Worm (Caenorhabditis elegans) whole organism, L4 larva: ENCODE data around the gene C35D10.1.

ENCODE experiments used
- D1046.2 ChIP-seq: fragments of 200-800 bp; sonication (Bioruptor generic); IDR thresholded peaks from 2 replicates; pipeline ENCODE4 v1.3.6; 2022; ENCODE audit warnings: missing genetic modification characterization, missing compliant biosample characterization
- F10B5.3 ChIP-seq: sonication (generic microtip); optimal IDR thresholded peaks from 2 replicates; lab custom pipeline; 2016; ENCODE audit warnings: mild to moderate bottlenecking, missing genetic modification characterization, missing compliant biosample characterization
- F37D6.2 ChIP-seq: sonication (generic microtip); optimal IDR thresholded peaks from 2 replicates; lab custom pipeline; 2016; ENCODE audit warnings: mild to moderate bottlenecking, missing genetic modification characterization, missing compliant biosample characterization
- F44E2.7 ChIP-seq: fragments of 200-800 bp; sonication (Bioruptor generic); IDR thresholded peaks from 2 replicates; pipeline ENCODE4 v2.1.2; 2022; ENCODE audit warnings: missing genetic modification characterization, missing compliant biosample characterization
- F49E8.2 ChIP-seq: sonication (generic microtip); optimal IDR thresholded peaks from 2 replicates; lab custom pipeline; 2016; ENCODE audit warnings: missing compliant biosample characterization, mild to moderate bottlenecking, missing genetic modification characterization, borderline replicate concordance
- T26A8.4 ChIP-seq: fragments of 200-800 bp; sonication (Bioruptor generic); IDR thresholded peaks from 2 replicates; pipeline ENCODE4 v1.3.6; 2022; ENCODE audit warnings: missing genetic modification characterization, missing compliant biosample characterization
- Y5F2A.4 ChIP-seq: fragments of 200-800 bp; sonication (Bioruptor generic); optimal IDR thresholded peaks from 2 replicates; lab custom pipeline; 2018; ENCODE audit warnings: mild to moderate bottlenecking, missing genetic modification characterization, missing compliant biosample characterization
- aha-1 ChIP-seq: fragments of 150-350 bp; peaks from one replicate; lab custom pipeline; 2014; ENCODE audit warnings: missing biosample characterization, missing genetic modification characterization
- ama-1 ChIP-seq: fragments of 150-350 bp; optimal IDR thresholded peaks from 2 replicates; lab custom pipeline; 2014; ENCODE audit warnings: inconsistent platforms, mixed read lengths
- arid-1 ChIP-seq: fragments of 200-800 bp; sonication (Bioruptor generic); conservative IDR thresholded peaks from 2 replicates; pipeline ENCODE4 v1.3.6; 2022; ENCODE audit warnings: missing genetic modification reagents, missing genetic modification characterization, missing compliant biosample characterization
- attf-4 ChIP-seq: sonication (generic microtip); optimal IDR thresholded peaks from 3 replicates; lab custom pipeline; 2017; ENCODE audit warnings: missing biosample characterization, missing genetic modification characterization
- ceh-20 ChIP-seq: fragments of 200-800 bp; sonication (Bioruptor generic); IDR thresholded peaks from 2 replicates; pipeline ENCODE4 v1.3.6; 2022; ENCODE audit warnings: missing genetic modification reagents, missing genetic modification characterization, missing compliant biosample characterization
- ceh-28 ChIP-seq: fragments of 150-350 bp; optimal IDR thresholded peaks from 2 replicates; lab custom pipeline; 2014; ENCODE audit warnings: missing biosample characterization, missing genetic modification reagents, missing genetic modification characterization
- ceh-62 ChIP-seq: sonication (generic microtip); optimal IDR thresholded peaks from 2 replicates; lab custom pipeline; 2017; ENCODE audit warnings: missing biosample characterization, missing genetic modification characterization
- ces-1 ChIP-seq: fragments of 150-350 bp; sonication (generic microtip); optimal IDR thresholded peaks from 4 replicates; lab custom pipeline; 2014; ENCODE audit warnings: missing biosample characterization, missing genetic modification reagents, missing genetic modification characterization
- daf-16 ChIP-seq, 3 experiments: sonication (generic microtip); optimal IDR thresholded peaks; 2 replicates each; lab custom pipeline; 2016 to 2017; ENCODE audit warnings: missing genetic modification characterization in 3 of 3, missing genetic modification reagents in 3 of 3, mild to moderate bottlenecking in 2 of 3, missing compliant biosample characterization in 2 of 3, missing biosample characterization in 1 of 3, moderate library complexity in 1 of 3
- daf-8 ChIP-seq: fragments of 200-800 bp; sonication (Bioruptor generic); IDR thresholded peaks from 2 replicates; pipeline ENCODE4 v1.3.6; 2022; ENCODE audit warnings: missing genetic modification characterization, missing compliant biosample characterization
- dpl-1 ChIP-seq: fragments of 150-350 bp; optimal IDR thresholded peaks from 2 replicates; lab custom pipeline; 2014; ENCODE audit warnings: missing biosample characterization, missing genetic modification reagents, missing genetic modification characterization
- duxl-1 ChIP-seq: sonication (generic microtip); optimal IDR thresholded peaks from 2 replicates; lab custom pipeline; 2016; ENCODE audit warnings: mild to moderate bottlenecking, missing genetic modification characterization, moderate library complexity, missing compliant biosample characterization; ENCODE audit not compliant: poor library complexity
- fkh-10 ChIP-seq: fragments of 150-350 bp; optimal IDR thresholded peaks from 2 replicates; lab custom pipeline; 2014; ENCODE audit warnings: missing biosample characterization, missing genetic modification reagents, missing genetic modification characterization
- fos-1 ChIP-seq: fragments of 150-350 bp; optimal IDR thresholded peaks from 2 replicates; lab custom pipeline; 2014; ENCODE audit warnings: missing biosample characterization, missing genetic modification characterization
- gei-8 ChIP-seq: fragments of 200-800 bp; sonication (Bioruptor generic); optimal IDR thresholded peaks from 2 replicates; lab custom pipeline; 2018; ENCODE audit warnings: mild to moderate bottlenecking, missing genetic modification characterization, missing compliant biosample characterization
- hif-1 ChIP-seq, 2 experiments: sonication (generic microtip); optimal IDR thresholded peaks; 2 replicates each; lab custom pipeline; 2016 to 2017; ENCODE audit warnings: missing compliant biosample characterization in 2 of 2, missing genetic modification characterization in 2 of 2, missing genetic modification reagents in 2 of 2, missing genotype in 2 of 2, mild to moderate bottlenecking in 1 of 2
- hmg-1.1 ChIP-seq: fragments of 200-800 bp; sonication (Bioruptor generic); IDR thresholded peaks from 2 replicates; pipeline ENCODE4 v1.3.6; 2022; ENCODE audit warnings: missing genetic modification reagents, missing genetic modification characterization, missing compliant biosample characterization
- lin-13 ChIP-seq: fragments of 150-350 bp; optimal IDR thresholded peaks from 2 replicates; lab custom pipeline; 2014; ENCODE audit warnings: missing biosample characterization, missing genetic modification reagents, missing genetic modification characterization
- lin-15B ChIP-seq: fragments of 150-350 bp; sonication (generic microtip); optimal IDR thresholded peaks from 3 replicates; lab custom pipeline; 2014; ENCODE audit warnings: missing biosample characterization, missing genetic modification characterization
- lin-29 ChIP-seq: fragments of 200-800 bp; sonication (Bioruptor generic); IDR thresholded peaks from 2 replicates; pipeline ENCODE4 v1.3.6; 2022; ENCODE audit warnings: missing genetic modification reagents, missing genetic modification characterization, missing compliant biosample characterization
- lin-38 ChIP-seq: fragments of 200-800 bp; sonication (Bioruptor generic); IDR thresholded peaks from 2 replicates; pipeline ENCODE4 v1.3.6; 2022; ENCODE audit warnings: missing genetic modification reagents, missing genetic modification characterization, missing compliant biosample characterization
- lin-39 ChIP-seq: fragments of 150-350 bp; optimal IDR thresholded peaks from 2 replicates; lab custom pipeline; 2014; ENCODE audit warnings: missing biosample characterization, missing genetic modification reagents, missing genetic modification characterization
- lsy-2 ChIP-seq, 2 experiments: fragments of 150-350 bp in 1 of 2; sonication (generic microtip) in 1 of 2; optimal IDR thresholded peaks; 2 replicates each; lab custom pipeline; 2014 to 2017; ENCODE audit warnings: missing biosample characterization in 2 of 2, missing genetic modification characterization in 2 of 2
- madf-9 ChIP-seq: fragments of 200-800 bp; sonication (Bioruptor generic); conservative IDR thresholded peaks from 2 replicates; pipeline ENCODE4 v1.3.6; 2022; ENCODE audit warnings: missing genetic modification reagents, missing genetic modification characterization, missing compliant biosample characterization
- mes-2 ChIP-seq: sonication (generic microtip); optimal IDR thresholded peaks from 2 replicates; lab custom pipeline; 2016; ENCODE audit warnings: missing genotype, mild to moderate bottlenecking, missing genetic modification characterization, missing compliant biosample characterization; ENCODE audit not compliant: poor library complexity, severe bottlenecking
- mxl-3 ChIP-seq: fragments of 200-800 bp; sonication (Bioruptor generic); optimal IDR thresholded peaks from 2 replicates; lab custom pipeline; 2018; ENCODE audit warnings: mild to moderate bottlenecking, missing genetic modification characterization, missing compliant biosample characterization
- nhr-11 ChIP-seq: fragments of 150-350 bp; optimal IDR thresholded peaks from 2 replicates; lab custom pipeline; 2014; ENCODE audit warnings: missing biosample characterization, missing genetic modification characterization
- nhr-25 ChIP-seq: sonication (generic microtip); optimal IDR thresholded peaks from 2 replicates; lab custom pipeline; 2017; ENCODE audit warnings: missing genetic modification characterization, mild to moderate bottlenecking, missing compliant biosample characterization, antibody characterized with exemption, moderate library complexity, borderline replicate concordance; ENCODE audit not compliant: insufficient read depth
- nhr-42 ChIP-seq: fragments of 200-800 bp; sonication (Bioruptor generic); IDR thresholded peaks from 2 replicates; pipeline ENCODE4 v1.3.6; 2022; ENCODE audit warnings: missing genetic modification characterization, missing compliant biosample characterization
- nhr-48 ChIP-seq: sonication (generic microtip); optimal IDR thresholded peaks from 2 replicates; lab custom pipeline; 2016; ENCODE audit warnings: mild to moderate bottlenecking, missing genetic modification characterization, missing compliant biosample characterization
- nhr-6 ChIP-seq: fragments of 150-350 bp; optimal IDR thresholded peaks from 2 replicates; lab custom pipeline; 2014; ENCODE audit warnings: missing biosample characterization, missing genetic modification characterization
- pha-4 ChIP-seq, 2 experiments: fragments of 150-350 bp in 1 of 2; fragments of 200-800 bp in 1 of 2; sonication (Bioruptor generic) in 1 of 2; IDR thresholded peaks in 1 of 2; optimal IDR thresholded peaks in 1 of 2; 2 replicates each; pipeline versions ENCODE4 v1.3.6 to Lab custom; 2014 to 2022; ENCODE audit warnings: missing genetic modification characterization in 2 of 2, missing genetic modification reagents in 2 of 2, missing biosample characterization in 1 of 2, missing compliant biosample characterization in 1 of 2
- php-3 ChIP-seq: fragments of 200-800 bp; sonication (Bioruptor generic); IDR thresholded peaks from 2 replicates; pipeline ENCODE4 v1.3.6; 2022; ENCODE audit warnings: missing genetic modification reagents, missing genetic modification characterization, missing compliant biosample characterization
- rbr-2 ChIP-seq: sonication (generic microtip); optimal IDR thresholded peaks from 2 replicates; lab custom pipeline; 2016; ENCODE audit warnings: missing genotype, missing genetic modification characterization, missing compliant biosample characterization
- saeg-2 ChIP-seq: fragments of 200-800 bp; sonication (Bioruptor generic); IDR thresholded peaks from 2 replicates; pipeline ENCODE4 v1.3.6; 2022; ENCODE audit warnings: missing genetic modification reagents, missing genetic modification characterization, missing compliant biosample characterization
- sdz-12 ChIP-seq: fragments of 200-800 bp; sonication (Bioruptor generic); optimal IDR thresholded peaks from 2 replicates; lab custom pipeline; 2018; ENCODE audit warnings: mild to moderate bottlenecking, missing genetic modification characterization, missing compliant biosample characterization
- set-16 ChIP-seq: fragments of 200-800 bp; sonication (Bioruptor generic); IDR thresholded peaks from 2 replicates; pipeline ENCODE4 v1.3.6; 2022; ENCODE audit warnings: missing genetic modification reagents, missing genetic modification characterization, missing compliant biosample characterization
- snpc-4 ChIP-seq: fragments of 150-350 bp; optimal IDR thresholded peaks from 2 replicates; lab custom pipeline; 2014; ENCODE audit warnings: missing biosample characterization, missing genetic modification characterization
- tag-97 ChIP-seq: fragments of 200-800 bp; sonication (Bioruptor generic); IDR thresholded peaks from 2 replicates; pipeline ENCODE4 v1.3.6; 2022; ENCODE audit warnings: missing genetic modification characterization, missing compliant biosample characterization
- unc-39 ChIP-seq: sonication (generic microtip); optimal IDR thresholded peaks from 2 replicates; lab custom pipeline; 2017; ENCODE audit warnings: missing biosample characterization, missing genetic modification characterization
- unc-62 ChIP-seq, 3 experiments: fragments of 150-350 bp in 1 of 3; sonication (generic microtip); optimal IDR thresholded peaks in 2 of 3; peaks in 1 of 3; 1 replicate in 1 of 3; 2 replicates in 2 of 3; lab custom pipeline; 2014 to 2017; ENCODE audit warnings: missing biosample characterization in 3 of 3, missing genetic modification characterization in 3 of 3, missing genetic modification reagents in 3 of 3, missing genotype in 1 of 3
- ztf-7 ChIP-seq: fragments of 150-350 bp; optimal IDR thresholded peaks from 2 replicates; lab custom pipeline; 2014; ENCODE audit warnings: missing biosample characterization, missing genetic modification characterization

The C35D10.1 gene

ce11 chrIII:4899728-4900127 lies 20.2 kb downstream of the C35D10.1 start (continued):
- TF ChIP-seq php-3 (GFP tag; lab: Robert Waterston, UW) (peak; percentile 97), aha-1 (tag; lab: Kevin White, UChicago) (peak; percentile 100), lin-15B (tag; lab: Kevin White, UChicago) (peak; percentile 71), sdz-12 (GFP tag; lab: Kevin White, UChicago) (peak; percentile 95), nhr-11 (tag; lab: Kevin White, UChicago) (peak; percentile 99), nhr-42 (GFP tag; lab: Robert Waterston, UW) (peak; percentile 96), ceh-62 (tag; lab: Kevin White, UChicago) (no peak), ztf-7 (tag; lab: Kevin White, UChicago) (peak; percentile 74), D1046.2 (GFP tag; lab: Robert Waterston, UW) (peak; percentile 93), fos-1 (tag; lab: Kevin White, UChicago) (no peak), attf-4 (tag; lab: Kevin White, UChicago) (no peak), gei-8 (GFP tag; lab: Kevin White, UChicago) (peak; percentile 99), ces-1 (GFP tag; lab: Kevin White, UChicago) (peak; percentile 70), fkh-10 (GFP tag; lab: Kevin White, UChicago) (peak; percentile 99), Y5F2A.4 (GFP tag; lab: Kevin White, UChicago) (peak; percentile 85), pha-4 (GFP tag; IDR thresholded peaks at IDR 0.05; lab: Robert Waterston, UW) (peak; percentile 98), pha-4 (tag; optimal IDR thresholded peaks at IDR 0.05; lab: Kevin White, UChicago) (peak; percentile 55), lin-38 (GFP tag; lab: Robert Waterston, UW) (peak; percentile 94), tag-97 (GFP tag; lab: Robert Waterston, UW) (no peak), daf-8 (GFP tag; lab: Robert Waterston, UW) (peak; percentile 94; the same call in 1 of the 2 replicates), nhr-48 (tag; lab: Kevin White, UChicago) (peak; percentile 98), ama-1 (lab: Kevin White, UChicago) (peak; percentile 68), lsy-2 (tag; optimal IDR thresholded peaks at IDR 0.05; lab: Kevin White, UChicago) (peak; percentile 93 to 97), nhr-25 (peak; percentile 98), mxl-3 (peak; percentile 99), unc-39 (peak; percentile 90), unc-62 (GFP tag; optimal IDR thresholded peaks at IDR 0.05 in 1 of 2; lab: Kevin White, UChicago) (peak; percentile 28 to 100), unc-62 (tag; optimal IDR thresholded peaks at IDR 0.05; lab: Kevin White, UChicago) (no peak), F44E2.7 (GFP tag; lab: Robert Waterston, UW) (peak; percentile 84; the same call in 1 of the 2 replicates), F49E8.2 (tag; lab: Kevin White, UChicago) (no peak), lin-39 (tag; lab: Kevin White, UChicago) (no peak), arid-1 (GFP tag; lab: Robert Waterston, UW) (peak; percentile 95), ceh-28 (peak; percentile 36), duxl-1 (tag; lab: Kevin White, UChicago) (peak; percentile 93), F37D6.2 (peak; percentile 97), madf-9 (GFP tag; lab: Robert Waterston, UW) (peak; percentile 97), lin-29 (GFP tag; lab: Robert Waterston, UW) (peak; percentile 94), set-16 (GFP tag; lab: Robert Waterston, UW) (peak; percentile 96), nhr-6 (peak; percentile 97), rbr-2 (tag; lab: Kevin White, UChicago) (peak; percentile 99), lin-13 (peak; percentile 97), saeg-2 (GFP tag; lab: Robert Waterston, UW) (peak; percentile 100), hmg-1.1 (GFP tag; lab: Robert Waterston, UW) (peak; percentile 98), hif-1 (tag; optimal IDR thresholded peaks at IDR 0.05; lab: Kevin White, UChicago) (peak; percentile 94 to 97), daf-16 (GFP tag; optimal IDR thresholded peaks at IDR 0.05; lab: Kevin White, UChicago) (peak; percentile 78 to 97), daf-16 (tag; optimal IDR thresholded peaks at IDR 0.05; lab: Kevin White, UChicago) (peak; percentile 65), T26A8.4 (GFP tag; lab: Robert Waterston, UW) (peak; percentile 98), ceh-20 (GFP tag; lab: Robert Waterston, UW) (peak; percentile 99), F10B5.3 (tag; lab: Kevin White, UChicago) (peak; percentile 88), mes-2 (peak; percentile 94), dpl-1 (GFP tag; lab: Kevin White, UChicago) (peak; percentile 93), snpc-4 (tag; lab: Kevin White, UChicago) (peak; percentile 12)
